Worm (Caenorhabditis elegans) whole organism, L1 larva: Measurements from ENCODE around the gene vha-1.

Experiments used
- C34B4.2 ChIP-seq: sonication (generic microtip); optimal IDR thresholded peaks from 2 replicates; lab custom pipeline; 2017; ENCODE audit warnings: mild to moderate bottlenecking, missing genetic modification characterization, missing compliant biosample characterization
- ama-1 ChIP-seq: fragments of 150-350 bp; optimal IDR thresholded peaks from 2 replicates; lab custom pipeline; 2014
- blmp-1 ChIP-seq: fragments of 150-350 bp; optimal IDR thresholded peaks from 2 replicates; lab custom pipeline; 2014; ENCODE audit warnings: missing biosample characterization, missing genetic modification characterization
- ceh-8 ChIP-seq: fragments of 200-800 bp; sonication (Bioruptor generic); optimal IDR thresholded peaks from 2 replicates; lab custom pipeline; 2018; ENCODE audit warnings: mild to moderate bottlenecking, missing genetic modification characterization, moderate library complexity, missing compliant biosample characterization
- ces-1 ChIP-seq: fragments of 150-350 bp; optimal IDR thresholded peaks from 2 replicates; lab custom pipeline; 2014; ENCODE audit warnings: missing biosample characterization, missing genetic modification reagents, missing genetic modification characterization
- dpl-1 ChIP-seq, 3 experiments: fragments of 150-350 bp in 2 of 3; sonication (generic microtip) in 1 of 3; optimal IDR thresholded peaks; 2 replicates each; lab custom pipeline; 2014 to 2017; ENCODE audit warnings: missing biosample characterization in 3 of 3, missing genetic modification characterization in 3 of 3, missing genetic modification reagents in 3 of 3
- dsc-1 ChIP-seq: sonication (generic microtip); optimal IDR thresholded peaks from 2 replicates; lab custom pipeline; 2016; ENCODE audit warnings: mild to moderate bottlenecking, missing genetic modification characterization, missing compliant biosample characterization
- efl-1 ChIP-seq, 4 experiments: fragments of 150-350 bp; optimal IDR thresholded peaks in 3 of 4; peaks in 1 of 4; 1 replicate in 1 of 4; 2 replicates in 3 of 4; lab custom pipeline; 2014; ENCODE audit warnings: missing biosample characterization in 2 of 4, missing genetic modification characterization in 2 of 4, missing genetic modification reagents in 2 of 4
- elt-2 ChIP-seq: sonication (generic microtip); optimal IDR thresholded peaks from 2 replicates; lab custom pipeline; 2016; ENCODE audit warnings: missing genetic modification characterization, mild to moderate bottlenecking, inconsistent platforms, missing compliant biosample characterization, missing genetic modification reagents
- elt-3 ChIP-seq, 6 experiments: fragments of 150-350 bp in 1 of 6; sonication (generic microtip); optimal IDR thresholded peaks; 2 replicates each; lab custom pipeline; 2017 to 2018; ENCODE audit warnings: missing biosample characterization in 6 of 6, missing genetic modification characterization in 6 of 6, inconsistent platforms in 1 of 6
- ets-5 ChIP-seq: fragments of 200-800 bp; sonication (Bioruptor generic); IDR thresholded peaks from 2 replicates; pipeline ENCODE4 v1.3.6; 2022; ENCODE audit warnings: missing genetic modification characterization, missing compliant biosample characterization
- fos-1 ChIP-seq: fragments of 150-350 bp; optimal IDR thresholded peaks from 2 replicates; lab custom pipeline; 2014; ENCODE audit warnings: missing biosample characterization, missing genetic modification characterization
- grh-1 ChIP-seq: fragments of 200-800 bp; sonication (Bioruptor generic); IDR thresholded peaks from 2 replicates; pipeline ENCODE4 v1.3.6; 2022; ENCODE audit warnings: missing genetic modification reagents, missing genetic modification characterization, missing compliant biosample characterization
- hlh-17 ChIP-seq: fragments of 200-800 bp; sonication (Bioruptor generic); optimal IDR thresholded peaks from 2 replicates; lab custom pipeline; 2018; ENCODE audit warnings: missing genetic modification characterization, mild to moderate bottlenecking, missing compliant biosample characterization, moderate library complexity, borderline replicate concordance
- lin-13 ChIP-seq: fragments of 150-350 bp; optimal IDR thresholded peaks from 2 replicates; lab custom pipeline; 2014; ENCODE audit warnings: missing biosample characterization, missing genetic modification reagents, missing genetic modification characterization
- lin-14 ChIP-seq: fragments of 200-800 bp; sonication (Bioruptor generic); optimal IDR thresholded peaks from 2 replicates; lab custom pipeline; 2018; ENCODE audit warnings: mild to moderate bottlenecking, missing genetic modification characterization, moderate library complexity, missing compliant biosample characterization
- lin-35 ChIP-seq, 2 experiments: fragments of 150-350 bp; optimal IDR thresholded peaks; 2 replicates each; lab custom pipeline; 2014; ENCODE audit warnings: missing biosample characterization in 2 of 2, missing genetic modification characterization in 2 of 2, missing genetic modification reagents in 2 of 2
- lir-3 ChIP-seq: sonication (generic microtip); optimal IDR thresholded peaks from 2 replicates; lab custom pipeline; 2016; ENCODE audit warnings: mild to moderate bottlenecking, missing genetic modification characterization, moderate library complexity, missing compliant biosample characterization; ENCODE audit not compliant: poor library complexity
- lsy-2 ChIP-seq, 2 experiments: fragments of 150-350 bp; optimal IDR thresholded peaks; 2 replicates each; lab custom pipeline; 2014; ENCODE audit warnings: missing biosample characterization in 2 of 2, missing genetic modification characterization in 2 of 2
- mdl-1 ChIP-seq, 2 experiments: fragments of 150-350 bp; optimal IDR thresholded peaks; 2 replicates each; lab custom pipeline; 2014 to 2017; ENCODE audit warnings: missing biosample characterization in 2 of 2, missing genetic modification characterization in 2 of 2, inconsistent platforms in 1 of 2
- mef-2 ChIP-seq: fragments of 150-350 bp; optimal IDR thresholded peaks from 2 replicates; lab custom pipeline; 2014; ENCODE audit warnings: missing biosample characterization, missing genetic modification characterization
- nhr-11 ChIP-seq: fragments of 150-350 bp; optimal IDR thresholded peaks from 2 replicates; lab custom pipeline; 2014; ENCODE audit warnings: missing biosample characterization, missing genetic modification characterization
- nhr-12 ChIP-seq: sonication (generic microtip); optimal IDR thresholded peaks from 2 replicates; lab custom pipeline; 2017; ENCODE audit warnings: missing biosample characterization, missing genetic modification characterization
- nhr-20 ChIP-seq: sonication (generic microtip); optimal IDR thresholded peaks from 2 replicates; lab custom pipeline; 2016; ENCODE audit warnings: mild to moderate bottlenecking, missing genetic modification characterization, missing compliant biosample characterization
- nhr-71 ChIP-seq: sonication (generic microtip); optimal IDR thresholded peaks from 2 replicates; lab custom pipeline; 2016; ENCODE audit warnings: mild to moderate bottlenecking, missing genetic modification characterization, moderate library complexity, missing compliant biosample characterization
- nhr-85 ChIP-seq: sonication (generic microtip); peaks from one replicate; lab custom pipeline; 2016; ENCODE audit warnings: missing genetic modification characterization, inconsistent platforms, missing compliant biosample characterization
- nhr-90 ChIP-seq: sonication (generic microtip); optimal IDR thresholded peaks from 2 replicates; lab custom pipeline; 2016; ENCODE audit warnings: mild to moderate bottlenecking, missing genetic modification characterization, missing compliant biosample characterization; ENCODE audit not compliant: poor library complexity
- pag-3 ChIP-seq: sonication (generic microtip); optimal IDR thresholded peaks from 2 replicates; lab custom pipeline; 2017; ENCODE audit warnings: missing genetic modification characterization, mild to moderate bottlenecking, missing compliant biosample characterization, antibody characterized with exemption, borderline replicate concordance; ENCODE audit not compliant: insufficient read depth
- rnt-1 ChIP-seq: sonication (generic microtip); optimal IDR thresholded peaks from 2 replicates; lab custom pipeline; 2016; ENCODE audit warnings: mild to moderate bottlenecking, missing genetic modification characterization, moderate library complexity, missing compliant biosample characterization
- skn-1 ChIP-seq: fragments of 150-350 bp; optimal IDR thresholded peaks from 2 replicates; lab custom pipeline; 2014; ENCODE audit warnings: missing biosample characterization, missing genetic modification characterization
- snu-23 ChIP-seq: sonication (generic microtip); optimal IDR thresholded peaks from 2 replicates; lab custom pipeline; 2016; ENCODE audit warnings: missing genetic modification characterization, missing compliant biosample characterization
- sox-4 ChIP-seq: sonication (generic microtip); optimal IDR thresholded peaks from 2 replicates; lab custom pipeline; 2016; ENCODE audit warnings: missing genetic modification characterization, missing compliant biosample characterization
- sptf-1 ChIP-seq: fragments of 150-350 bp; optimal IDR thresholded peaks from 2 replicates; lab custom pipeline; 2014; ENCODE audit warnings: missing biosample characterization, missing genetic modification characterization
- unc-130 ChIP-seq: fragments of 150-350 bp; optimal IDR thresholded peaks from 2 replicates; lab custom pipeline; 2017; ENCODE audit warnings: missing biosample characterization, missing genetic modification characterization, inconsistent platforms
- unc-62 ChIP-seq: fragments of 150-350 bp; optimal IDR thresholded peaks from 2 replicates; lab custom pipeline; 2014; ENCODE audit warnings: missing biosample characterization, missing genetic modification reagents, missing genetic modification characterization
- vab-15 ChIP-seq: sonication (generic microtip); optimal IDR thresholded peaks from 2 replicates; lab custom pipeline; 2017; ENCODE audit warnings: missing genotype, mild to moderate bottlenecking, missing genetic modification characterization, missing compliant biosample characterization
- zip-4 ChIP-seq: fragments of 200-800 bp; sonication (Bioruptor generic); optimal IDR thresholded peaks from 2 replicates; lab custom pipeline; 2018; ENCODE audit warnings: mild to moderate bottlenecking, missing genetic modification characterization, moderate library complexity, missing compliant biosample characterization

Gene vha-1

DNA sequence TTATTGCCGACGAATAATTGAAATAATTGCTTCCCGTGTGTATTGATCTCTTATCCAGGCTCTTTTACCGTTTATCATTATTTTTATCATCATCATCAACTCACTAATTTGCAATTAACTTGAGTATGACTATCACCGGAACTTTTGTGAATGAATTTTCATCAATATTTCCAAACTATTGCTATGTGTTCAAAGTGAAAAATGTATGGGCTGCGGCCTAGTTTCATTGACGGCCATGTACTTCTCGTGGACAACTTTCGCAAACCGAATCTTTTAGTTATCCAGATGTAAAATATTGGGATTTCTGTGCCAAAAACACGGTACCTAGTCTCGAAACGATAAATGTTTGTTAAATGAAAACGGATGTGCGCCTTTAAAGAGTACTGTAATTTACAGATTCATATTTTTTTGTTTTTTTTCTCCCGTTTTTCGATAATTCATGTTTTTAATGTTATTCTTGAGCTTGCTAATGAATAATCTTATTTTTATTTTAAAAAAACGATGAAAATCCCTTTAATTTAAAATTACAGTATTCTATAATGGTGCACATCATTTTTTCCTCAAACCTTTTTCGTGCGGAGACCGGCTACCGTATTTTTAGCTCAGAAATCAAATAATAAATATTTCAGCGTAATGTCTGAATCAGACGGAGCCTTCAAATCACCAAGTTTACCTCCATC is 17.6 kb downstream of the vha-1 start, which contains the start of gene ZK632.2 (continued):
- TF ChIP-seq dpl-1 (GFP tag; optimal IDR thresholded peaks at IDR 0.05; lab: Kevin White, UChicago) (peak in 1 of 3 experiments; percentile 43), hlh-17 (GFP tag; lab: Kevin White, UChicago) (no peak), mdl-1 (tag; optimal IDR thresholded peaks at IDR 0.05; lab: Kevin White, UChicago) (peak in 1 of 2 experiments; percentile 12), C34B4.2 (tag; lab: Kevin White, UChicago) (no peak), unc-62 (GFP tag; lab: Kevin White, UChicago) (no peak)
- TF ChIP-seq, all 84 proteins: peak for 12

DNA sequence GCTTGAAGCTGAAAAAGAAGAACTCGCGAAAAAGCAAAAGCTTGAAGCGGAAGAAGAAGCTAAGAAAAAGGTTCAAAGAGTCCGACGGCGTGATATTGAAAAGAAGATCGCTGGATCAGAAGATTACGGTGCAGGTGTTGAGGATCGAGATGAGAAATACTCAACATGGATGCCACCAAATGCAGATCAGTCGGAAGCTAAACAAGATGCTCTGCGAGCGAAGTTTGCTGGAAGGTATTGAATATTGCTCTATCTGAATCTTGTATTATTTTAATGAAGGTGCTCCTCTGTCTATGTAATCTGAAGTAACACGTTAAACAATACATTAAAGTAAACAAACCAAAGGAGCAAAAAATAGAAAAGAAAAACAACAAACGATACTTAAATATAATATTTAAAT is 21.0 kb downstream of the vha-1 start:
- no peak for TF ChIP-seq efl-1 (optimal IDR thresholded peaks at IDR 0.05; lab: Kevin White, UChicago)
- peak in 1 of 2 experiments; percentile 55 for TF ChIP-seq efl-1 (GFP tag; optimal IDR thresholded peaks at IDR 0.05 in 1 of 2; lab: Kevin White, UChicago)
- no peak for TF ChIP-seq fos-1

DNA sequence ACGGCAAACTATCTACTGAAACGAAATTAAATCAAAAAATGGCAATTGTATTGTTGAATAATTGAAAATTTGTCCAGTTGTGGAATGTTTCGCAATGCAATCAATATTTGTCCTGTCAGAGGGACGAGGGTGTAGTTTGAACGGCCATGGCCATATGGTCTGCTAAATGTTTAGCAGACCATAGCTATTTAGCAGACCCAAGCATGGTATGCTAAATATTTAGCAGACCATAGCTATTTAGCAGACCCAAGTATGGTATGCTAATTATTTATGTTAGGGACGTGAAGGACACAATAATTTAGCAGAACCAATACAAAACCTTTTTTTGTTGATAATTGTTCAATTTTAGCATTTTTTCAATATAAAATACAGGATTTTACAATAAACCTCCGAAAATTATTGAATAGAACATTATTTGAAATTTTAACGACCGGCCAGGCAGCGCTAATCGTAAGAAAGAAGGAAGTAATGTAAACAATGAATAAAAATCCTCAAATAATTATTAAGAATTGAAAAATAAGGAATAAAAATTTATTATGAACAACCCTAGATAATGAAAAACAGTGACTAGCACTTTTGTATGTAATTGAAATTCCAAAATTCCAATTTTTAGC is 24.1 kb downstream of the vha-1 start, which contains the start of gene riok-3:
riok-3 (minus strand) TSS at position 15 of the 614 bp plus-strand sequence.
- no peak for TF ChIP-seq nhr-11 (tag; lab: Kevin White, UChicago)
- peak in 1 of 2 experiments; percentile 7 for TF ChIP-seq lsy-2 (tag; optimal IDR thresholded peaks at IDR 0.05; lab: Kevin White, UChicago)
- TF ChIP-seq nhr-85 (tag; lab: Kevin White, UChicago) = peak; percentile 63
- TF ChIP-seq lir-3 (tag; lab: Kevin White, UChicago) = peak; percentile 18
- TF ChIP-seq blmp-1 = no peak
- peak; percentile 29 for TF ChIP-seq zip-4 (GFP tag; lab: Kevin White, UChicago)
- peak; percentile 42 for TF ChIP-seq nhr-71 (tag; lab: Kevin White, UChicago)
- TF ChIP-seq nhr-12 (tag; lab: Kevin White, UChicago) = no peak
- TF ChIP-seq snu-23 (GFP tag; lab: Kevin White, UChicago) = peak; percentile 0
- peak in 1 of 2 experiments; percentile 11 for TF ChIP-seq efl-1 (optimal IDR thresholded peaks at IDR 0.05; lab: Kevin White, UChicago)
- peak in 1 of 2 experiments; percentile 71 for TF ChIP-seq efl-1 (GFP tag; optimal IDR thresholded peaks at IDR 0.05 in 1 of 2; lab: Kevin White, UChicago)
- TF ChIP-seq ama-1 (lab: Kevin White, UChicago) = peak; percentile 38
- TF ChIP-seq pag-3 (tag; lab: Kevin White, UChicago) = no peak

DNA sequence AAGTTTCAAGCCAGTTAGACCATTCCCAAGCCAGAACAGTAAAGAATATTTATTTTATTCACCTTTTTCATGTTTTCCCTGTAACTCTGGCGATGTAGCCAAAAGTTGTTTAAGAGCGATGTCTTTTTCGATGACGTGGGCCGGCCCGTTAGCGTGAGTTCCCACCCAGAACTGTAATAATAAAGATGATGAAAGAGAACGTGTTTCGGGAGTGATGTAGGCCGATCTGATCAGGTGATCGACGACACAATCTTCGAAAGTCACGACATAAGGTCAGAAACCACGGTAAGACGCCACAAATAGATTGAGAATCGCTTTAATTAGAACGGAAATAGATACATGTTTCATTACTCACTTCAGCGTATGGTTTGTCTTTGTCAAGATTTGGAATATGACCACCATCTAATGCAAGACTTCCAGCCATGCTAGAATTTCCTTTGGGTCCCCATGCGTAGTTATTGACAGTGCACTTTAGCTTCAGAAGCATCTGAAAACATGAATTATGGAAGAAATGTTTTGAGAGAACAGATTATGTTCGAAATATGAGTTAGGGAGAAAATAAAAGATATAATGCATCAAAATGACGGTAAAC is 26.0 kb downstream of the vha-1 start, which contains the start of gene ZK632.4:
ZK632.4 (minus strand) TSS at position 487 of the 592 bp plus-strand sequence.
- TF ChIP-seq nhr-85 (tag; lab: Kevin White, UChicago) (peak; percentile 37), nhr-12 (tag; lab: Kevin White, UChicago) (no peak), hlh-17 (GFP tag; lab: Kevin White, UChicago) (no peak), ets-5 (GFP tag; lab: Robert Waterston, UW) (no peak), grh-1 (GFP tag; lab: Robert Waterston, UW) (0 out of 2 replicates have a peak, but pooled peaks have one; percentile 35), unc-130 (peak; percentile 37), rnt-1 (no peak), ces-1 (GFP tag; lab: Kevin White, UChicago) (no peak), elt-3 (tag; optimal IDR thresholded peaks at IDR 0.05; lab: Kevin White, UChicago) (peak in 1 of 6 experiments; percentile 26), snu-23 (GFP tag; lab: Kevin White, UChicago) (no peak)

DNA sequence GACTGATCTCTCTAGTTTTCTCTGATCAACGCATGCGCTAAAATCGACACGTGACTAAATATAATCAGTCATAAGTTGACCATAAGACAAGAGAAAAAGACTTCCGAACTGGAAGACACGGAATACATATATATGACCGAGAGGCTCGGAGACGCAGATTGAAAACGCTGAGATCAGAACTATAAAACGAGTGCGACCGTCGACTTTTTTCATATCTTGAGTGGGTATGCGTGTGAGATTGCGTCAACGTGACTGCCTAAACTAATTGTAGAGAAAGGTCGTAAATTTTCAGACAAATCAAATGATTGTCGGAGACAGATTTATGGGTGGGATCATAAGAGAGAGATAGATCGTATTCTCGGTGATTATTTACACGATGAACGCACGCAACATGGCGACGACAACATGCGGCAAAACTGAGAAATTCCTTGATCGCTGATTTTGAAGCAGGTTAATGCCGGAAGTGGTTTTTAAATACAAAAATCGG is 26.5 kb downstream of the vha-1 start:
- peak; percentile 26 for TF ChIP-seq skn-1 (tag; lab: Kevin White, UChicago)
- no peak for TF ChIP-seq lin-13 (GFP tag; lab: Kevin White, UChicago)
- TF ChIP-seq dsc-1 (tag; lab: Kevin White, UChicago) = no peak
- no peak for TF ChIP-seq efl-1 (optimal IDR thresholded peaks at IDR 0.05; lab: Kevin White, UChicago)
- peak in 1 of 2 experiments; percentile 91 for TF ChIP-seq efl-1 (GFP tag; optimal IDR thresholded peaks at IDR 0.05 in 1 of 2; lab: Kevin White, UChicago)
- TF ChIP-seq hlh-17 (GFP tag; lab: Kevin White, UChicago) = no peak
- TF ChIP-seq lir-3 (tag; lab: Kevin White, UChicago) = peak; percentile 28
- no peak for TF ChIP-seq mef-2
- peak; percentile 59 for TF ChIP-seq elt-2
- TF ChIP-seq nhr-71 (tag; lab: Kevin White, UChicago) = peak; percentile 71
- no peak for TF ChIP-seq sptf-1 (tag; lab: Kevin White, UChicago)
- peak; percentile 65 for TF ChIP-seq nhr-20 (tag; lab: Kevin White, UChicago)
- peak; percentile 28 for TF ChIP-seq lin-14 (GFP tag; lab: Kevin White, UChicago)
- no peak for TF ChIP-seq sox-4 (tag; lab: Kevin White, UChicago)
- TF ChIP-seq lin-35 (GFP tag; optimal IDR thresholded peaks at IDR 0.05; lab: Kevin White, UChicago) = peak in 1 of 2 experiments; percentile 74
- peak; percentile 43 for TF ChIP-seq nhr-90 (tag; lab: Kevin White, UChicago)
- no peak for TF ChIP-seq ceh-8 (GFP tag; lab: Kevin White, UChicago)
- TF ChIP-seq vab-15 = peak; percentile 58
